Worm (Caenorhabditis elegans) whole organism, mixed stage, embryonic: ENCODE data around the gene fbxa-213.

ENCODE experiments used
- flh-1 ChIP-seq: fragments of 200-800 bp; sonication (Bioruptor generic); optimal IDR thresholded peaks from 2 replicates; lab custom pipeline; 2018; ENCODE audit warnings: mild to moderate bottlenecking, missing genetic modification characterization, moderate library complexity, missing compliant biosample characterization
- hlh-1 ChIP-seq: fragments of 150-350 bp; optimal IDR thresholded peaks from 2 replicates; lab custom pipeline; 2014; ENCODE audit warnings: missing biosample characterization, missing genetic modification reagents, missing genetic modification characterization
- lin-13 ChIP-seq: fragments of 150-350 bp; optimal IDR thresholded peaks from 2 replicates; lab custom pipeline; 2014; ENCODE audit warnings: missing biosample characterization, missing genetic modification characterization

DNA sequence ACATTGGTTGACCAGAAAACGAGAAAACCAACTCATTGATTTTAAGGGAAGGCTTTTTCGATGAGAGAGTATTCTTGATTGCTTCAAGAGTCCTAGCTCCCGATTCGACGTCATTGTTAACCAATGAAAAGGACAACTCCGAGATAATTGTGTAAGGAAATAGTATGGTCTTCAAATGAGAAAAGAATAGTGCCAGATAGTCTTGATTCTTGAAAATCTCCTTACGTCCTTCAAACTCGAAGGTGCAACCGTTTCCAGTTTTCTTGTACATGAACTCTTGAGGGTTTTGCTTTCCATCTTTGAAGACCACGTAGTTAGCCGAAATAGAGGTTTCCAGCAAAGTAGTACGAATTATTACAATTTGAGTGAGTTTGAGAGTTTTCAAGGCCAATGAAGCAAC lies 25.4 kb downstream of the fbxa-213 start:
- no peak for TF ChIP-seq hlh-1 (tag; lab: Kevin White, UChicago)
- no peak for TF ChIP-seq flh-1 (GFP tag; lab: Kevin White, UChicago)
- TF ChIP-seq lin-13 = no peak
